Worm (Caenorhabditis elegans) whole organism, L3 larva: ENCODE results near the gene fbxa-65.

Experiments used
- R02D3.7 ChIP-seq: fragments of 150-350 bp; optimal IDR thresholded peaks from 2 replicates; lab custom pipeline; 2014; ENCODE audit warnings: missing biosample characterization, missing genetic modification characterization
- ZK546.5 ChIP-seq: sonication (generic microtip); optimal IDR thresholded peaks from 2 replicates; lab custom pipeline; 2017; ENCODE audit warnings: missing biosample characterization, missing genetic modification characterization
- aly-2 ChIP-seq: fragments of 150-350 bp; optimal IDR thresholded peaks from 2 replicates; lab custom pipeline; 2014; ENCODE audit warnings: missing biosample characterization, missing genetic modification characterization
- ama-1 ChIP-seq: fragments of 150-350 bp; optimal IDR thresholded peaks from 2 replicates; lab custom pipeline; 2018
- ceh-16 ChIP-seq: sonication (generic microtip); optimal IDR thresholded peaks from 2 replicates; lab custom pipeline; 2017; ENCODE audit warnings: missing biosample characterization, missing genetic modification characterization
- ceh-28 ChIP-seq: fragments of 150-350 bp; optimal IDR thresholded peaks from 2 replicates; lab custom pipeline; 2014; ENCODE audit warnings: missing biosample characterization, missing genetic modification reagents, missing genetic modification characterization
- ceh-82 ChIP-seq: fragments of 150-350 bp; optimal IDR thresholded peaks from 2 replicates; lab custom pipeline; 2014; ENCODE audit warnings: missing biosample characterization, missing genetic modification characterization
- ceh-9 ChIP-seq: sonication (generic microtip); optimal IDR thresholded peaks from 2 replicates; lab custom pipeline; 2018; ENCODE audit warnings: missing biosample characterization, missing genetic modification characterization
- egl-27 ChIP-seq: sonication (generic microtip); optimal IDR thresholded peaks from 4 replicates; lab custom pipeline; 2017; ENCODE audit warnings: missing biosample characterization, missing genetic modification reagents, missing genetic modification characterization
- egl-5 ChIP-seq: fragments of 150-350 bp; optimal IDR thresholded peaks from 2 replicates; lab custom pipeline; 2017; ENCODE audit warnings: missing biosample characterization, missing genetic modification reagents, missing genetic modification characterization, inconsistent platforms
- elt-1 ChIP-seq: fragments of 150-350 bp; optimal IDR thresholded peaks from 2 replicates; lab custom pipeline; 2014; ENCODE audit warnings: missing biosample characterization, missing genetic modification characterization
- elt-2 ChIP-seq: sonication (generic microtip); optimal IDR thresholded peaks from 2 replicates; lab custom pipeline; 2016; ENCODE audit warnings: missing genetic modification reagents, mild to moderate bottlenecking, missing genetic modification characterization, missing compliant biosample characterization
- elt-3 ChIP-seq, 3 experiments: fragments of 150-350 bp in 1 of 3; sonication (generic microtip) in 2 of 3; optimal IDR thresholded peaks; 2 replicates in 2 of 3; 4 replicates in 1 of 3; lab custom pipeline; 2014 to 2017; ENCODE audit warnings: missing biosample characterization in 3 of 3, missing genetic modification characterization in 3 of 3
- eor-1 ChIP-seq, 2 experiments: fragments of 150-350 bp; optimal IDR thresholded peaks; 2 replicates each; lab custom pipeline; 2014 to 2018; ENCODE audit warnings: missing biosample characterization in 2 of 2, missing genetic modification characterization in 2 of 2
- fkh-10 ChIP-seq: sonication (generic microtip); optimal IDR thresholded peaks from 2 replicates; lab custom pipeline; 2017; ENCODE audit warnings: missing biosample characterization, missing genetic modification reagents, missing genetic modification characterization
- fkh-2 ChIP-seq: fragments of 150-350 bp; optimal IDR thresholded peaks from 2 replicates; lab custom pipeline; 2014; ENCODE audit warnings: missing biosample characterization, missing genetic modification reagents, missing genetic modification characterization
- fos-1 ChIP-seq: fragments of 150-350 bp; optimal IDR thresholded peaks from 2 replicates; lab custom pipeline; 2014; ENCODE audit warnings: missing biosample characterization, missing genetic modification characterization
- hmg-11 ChIP-seq: sonication (generic microtip); optimal IDR thresholded peaks from 2 replicates; lab custom pipeline; 2016; ENCODE audit warnings: missing genetic modification characterization, missing compliant biosample characterization
- jun-1 ChIP-seq: fragments of 150-350 bp; optimal IDR thresholded peaks from 2 replicates; lab custom pipeline; 2014; ENCODE audit warnings: missing biosample characterization, missing genetic modification reagents, missing genetic modification characterization
- lin-15B ChIP-seq: fragments of 150-350 bp; optimal IDR thresholded peaks from 2 replicates; lab custom pipeline; 2014; ENCODE audit warnings: missing biosample characterization, missing genetic modification characterization
- lsy-12 ChIP-seq: sonication (generic microtip); optimal IDR thresholded peaks from 2 replicates; lab custom pipeline; 2016; ENCODE audit warnings: mild to moderate bottlenecking, missing genetic modification characterization, missing compliant biosample characterization
- mml-1 ChIP-seq: fragments of 150-350 bp; sonication (generic microtip); optimal IDR thresholded peaks from 3 replicates; lab custom pipeline; 2014; ENCODE audit warnings: missing biosample characterization, missing genetic modification characterization
- nfya-1 ChIP-seq: sonication (generic microtip); optimal IDR thresholded peaks from 2 replicates; lab custom pipeline; 2017; ENCODE audit warnings: missing genetic modification characterization, mild to moderate bottlenecking, missing compliant biosample characterization, antibody characterized with exemption, moderate library complexity; ENCODE audit not compliant: insufficient read depth
- nhr-11 ChIP-seq: fragments of 150-350 bp; optimal IDR thresholded peaks from 2 replicates; lab custom pipeline; 2014; ENCODE audit warnings: missing biosample characterization, missing genetic modification characterization
- nhr-12 ChIP-seq: fragments of 150-350 bp; optimal IDR thresholded peaks from 2 replicates; lab custom pipeline; 2014; ENCODE audit warnings: missing biosample characterization, missing genetic modification characterization
- nhr-23 ChIP-seq: fragments of 150-350 bp; optimal IDR thresholded peaks from 2 replicates; lab custom pipeline; 2014; ENCODE audit warnings: missing biosample characterization, missing genetic modification reagents, missing genetic modification characterization
- nhr-237 ChIP-seq: fragments of 150-350 bp; optimal IDR thresholded peaks from 2 replicates; lab custom pipeline; 2014; ENCODE audit warnings: missing biosample characterization, missing genetic modification characterization
- nhr-25 ChIP-seq: sonication (generic microtip); optimal IDR thresholded peaks from 2 replicates; lab custom pipeline; 2017; ENCODE audit warnings: missing biosample characterization, missing genetic modification characterization
- nhr-28 ChIP-seq: fragments of 150-350 bp; optimal IDR thresholded peaks from 2 replicates; lab custom pipeline; 2014; ENCODE audit warnings: missing biosample characterization, missing genetic modification characterization
- nhr-43 ChIP-seq: sonication (generic microtip); optimal IDR thresholded peaks from 2 replicates; lab custom pipeline; 2016; ENCODE audit warnings: mild to moderate bottlenecking, missing genetic modification characterization, missing compliant biosample characterization; ENCODE audit not compliant: poor library complexity, severe bottlenecking
- nhr-67 ChIP-seq: fragments of 150-350 bp; optimal IDR thresholded peaks from 2 replicates; lab custom pipeline; 2014; ENCODE audit warnings: missing biosample characterization, missing genetic modification characterization
- nhr-76 ChIP-seq: fragments of 150-350 bp; sonication (generic microtip); optimal IDR thresholded peaks from 5 replicates; lab custom pipeline; 2014; ENCODE audit warnings: missing biosample characterization, missing genetic modification characterization
- nhr-77 ChIP-seq: fragments of 150-350 bp; optimal IDR thresholded peaks from 2 replicates; lab custom pipeline; 2014; ENCODE audit warnings: missing biosample characterization, missing genetic modification characterization
- pha-4 ChIP-seq: fragments of 150-350 bp; optimal IDR thresholded peaks from 2 replicates; lab custom pipeline; 2014; ENCODE audit warnings: missing biosample characterization, missing genetic modification reagents, missing genetic modification characterization
- pqm-1 ChIP-seq: fragments of 150-350 bp; optimal IDR thresholded peaks from 2 replicates; lab custom pipeline; 2017; ENCODE audit warnings: missing biosample characterization, missing genetic modification characterization, inconsistent platforms
- sea-2 ChIP-seq: fragments of 150-350 bp; sonication (generic microtip); optimal IDR thresholded peaks from 4 replicates; lab custom pipeline; 2014; ENCODE audit warnings: missing biosample characterization, missing genetic modification reagents, missing genetic modification characterization
- skn-1 ChIP-seq: fragments of 150-350 bp; optimal IDR thresholded peaks from 2 replicates; lab custom pipeline; 2014; ENCODE audit warnings: missing biosample characterization, missing genetic modification characterization
- snpc-4 ChIP-seq: fragments of 150-350 bp; optimal IDR thresholded peaks from 2 replicates; lab custom pipeline; 2014; ENCODE audit warnings: missing biosample characterization, missing genetic modification characterization
- tbx-2 ChIP-seq: sonication (generic microtip); optimal IDR thresholded peaks from 2 replicates; lab custom pipeline; 2016; ENCODE audit warnings: mild to moderate bottlenecking, missing genetic modification characterization, missing compliant biosample characterization
- unc-39 ChIP-seq: sonication (generic microtip); optimal IDR thresholded peaks from 4 replicates; lab custom pipeline; 2017; ENCODE audit warnings: missing biosample characterization, missing genetic modification characterization
- unc-62 ChIP-seq: fragments of 150-350 bp; sonication (generic microtip); optimal IDR thresholded peaks from 4 replicates; lab custom pipeline; 2014; ENCODE audit warnings: missing biosample characterization, missing genetic modification reagents, missing genetic modification characterization
- zag-1 ChIP-seq: fragments of 150-350 bp; optimal IDR thresholded peaks from 2 replicates; lab custom pipeline; 2014; ENCODE audit warnings: missing biosample characterization, missing genetic modification characterization
- ztf-11 ChIP-seq: fragments of 150-350 bp; optimal IDR thresholded peaks from 2 replicates; lab custom pipeline; 2014; ENCODE audit warnings: missing biosample characterization, missing genetic modification characterization
- ztf-4 ChIP-seq: fragments of 150-350 bp; optimal IDR thresholded peaks from 2 replicates; lab custom pipeline; 2014; ENCODE audit warnings: missing biosample characterization, missing genetic modification characterization

Gene fbxa-65

ce11 chrV:3320432-3320831 lies 25.9 kb downstream of the fbxa-65 start, which contains the start of gene C17B7.14:
C17B7.14 (minus strand) TSS chrV:3320532.
- TF ChIP-seq pqm-1 (tag; lab: Kevin White, UChicago) = no peak
- TF ChIP-seq ZK546.5 = no peak
- TF ChIP-seq R02D3.7 (tag; lab: Kevin White, UChicago) = no peak
- TF ChIP-seq nhr-11 = no peak
- no peak for TF ChIP-seq hmg-11
- no peak for TF ChIP-seq ztf-4 (tag; lab: Kevin White, UChicago)
- TF ChIP-seq fos-1 (tag; lab: Kevin White, UChicago) = no peak
- TF ChIP-seq skn-1 (tag; lab: Kevin White, UChicago) = no peak
- no peak for TF ChIP-seq elt-1 (tag; lab: Kevin White, UChicago)
- TF ChIP-seq ceh-9 (tag; lab: Kevin White, UChicago) = no peak
- TF ChIP-seq nhr-237 (tag; lab: Kevin White, UChicago) = no peak
- TF ChIP-seq ceh-16 = no peak
- TF ChIP-seq aly-2 = no peak
- TF ChIP-seq nhr-76 (tag; lab: Kevin White, UChicago) = no peak
- TF ChIP-seq tbx-2 = no peak
- no peak for TF ChIP-seq jun-1 (tag; lab: Kevin White, UChicago)

ce11 chrV:3320005-3320404 lies 26.3 kb downstream of the fbxa-65 start, which contains the start of gene F35F10.14:
F35F10.14 (minus strand) TSS chrV:3320105.
- TF ChIP-seq egl-27 (tag; lab: Kevin White, UChicago) (no peak), fkh-2 (no peak)
- TF ChIP-seq, all 47 proteins: peak for 0

- TF ChIP-seq aly-2 (no peak), nhr-12 (no peak), unc-62 (no peak), nhr-237 (tag; lab: Kevin White, UChicago) (no peak), egl-5 (tag; lab: Kevin White, UChicago) (no peak), hmg-11 (no peak)
Measured at ce11 chrV:3318975-3319374, 27.3 kb downstream of the fbxa-65 start, which contains the start of gene F35F10.13. F35F10.13 (minus strand) TSS chrV:3319075.

ce11 chrV:3316108-3316507 lies 30.2 kb downstream of the fbxa-65 start, which contains the start of gene F35F10.1:
F35F10.1 (plus strand) TSS chrV:3316307.
- no peak for TF ChIP-seq egl-27 (tag; lab: Kevin White, UChicago)
- no peak for TF ChIP-seq jun-1 (tag; lab: Kevin White, UChicago)
- TF ChIP-seq nhr-67 = no peak
- TF ChIP-seq hmg-11 = no peak
- no peak for TF ChIP-seq nhr-23 (tag; lab: Kevin White, UChicago)
- no peak for TF ChIP-seq fkh-10
- no peak for TF ChIP-seq elt-3 (tag; optimal IDR thresholded peaks at IDR 0.05; lab: Kevin White, UChicago)
- no peak for TF ChIP-seq pha-4 (tag; lab: Kevin White, UChicago)
- no peak for TF ChIP-seq nhr-77 (tag; lab: Kevin White, UChicago)
- TF ChIP-seq unc-39 (tag; lab: Kevin White, UChicago) = no peak
- TF ChIP-seq nhr-25 (tag; lab: Kevin White, UChicago) = no peak
- no peak for TF ChIP-seq ztf-11 (tag; lab: Kevin White, UChicago)

ce11 chrV:3315308-3315707 lies 31.0 kb downstream of the fbxa-65 start, which contains the start of gene arrd-19:
arrd-19 (minus strand) TSS chrV:3315516.
- TF ChIP-seq ceh-16 = no peak
- peak; percentile 46 for TF ChIP-seq elt-2 (tag; lab: Kevin White, UChicago)
- peak; percentile 52 for TF ChIP-seq ceh-28 (tag; lab: Kevin White, UChicago)
- TF ChIP-seq eor-1 (tag; optimal IDR thresholded peaks at IDR 0.05; lab: Kevin White, UChicago) = no peak
- TF ChIP-seq mml-1 (tag; lab: Kevin White, UChicago) = no peak
- peak; percentile 70 for TF ChIP-seq lin-15B (tag; lab: Kevin White, UChicago)
- no peak for TF ChIP-seq ama-1
- TF ChIP-seq fos-1 (tag; lab: Kevin White, UChicago) = no peak
- peak in 1 of 3 experiments; percentile 39 for TF ChIP-seq elt-3 (tag; optimal IDR thresholded peaks at IDR 0.05; lab: Kevin White, UChicago)
- peak; percentile 11 for TF ChIP-seq pqm-1 (tag; lab: Kevin White, UChicago)
- no peak for TF ChIP-seq nhr-28
- peak; percentile 83 for TF ChIP-seq nfya-1 (tag; lab: Kevin White, UChicago)
- no peak for TF ChIP-seq R02D3.7 (tag; lab: Kevin White, UChicago)
- no peak for TF ChIP-seq aly-2
- TF ChIP-seq tbx-2 = peak; percentile 38
- TF ChIP-seq fkh-10 = no peak
- TF ChIP-seq zag-1 = no peak
- peak; percentile 13 for TF ChIP-seq jun-1 (tag; lab: Kevin White, UChicago)
- no peak for TF ChIP-seq nhr-11
- no peak for TF ChIP-seq elt-1 (tag; lab: Kevin White, UChicago)
- peak; percentile 72 for TF ChIP-seq nhr-43 (tag; lab: Kevin White, UChicago)
- TF ChIP-seq egl-5 (tag; lab: Kevin White, UChicago) = peak; percentile 75
- peak; percentile 45 for TF ChIP-seq snpc-4 (tag; lab: Kevin White, UChicago)
- no peak for TF ChIP-seq nhr-12
- peak; percentile 84 for TF ChIP-seq hmg-11
- TF ChIP-seq nhr-77 (tag; lab: Kevin White, UChicago) = no peak
- peak; percentile 89 for TF ChIP-seq pha-4 (tag; lab: Kevin White, UChicago)
- TF ChIP-seq ceh-82 (tag; lab: Kevin White, UChicago) = no peak
- TF ChIP-seq egl-27 (tag; lab: Kevin White, UChicago) = no peak
- no peak for TF ChIP-seq sea-2
- TF ChIP-seq unc-39 (tag; lab: Kevin White, UChicago) = no peak
- no peak for TF ChIP-seq lsy-12 (tag; lab: Kevin White, UChicago)
